Fruit fly (Drosophila melanogaster): ENCODE measurements around the gene sowah.

DNA sequence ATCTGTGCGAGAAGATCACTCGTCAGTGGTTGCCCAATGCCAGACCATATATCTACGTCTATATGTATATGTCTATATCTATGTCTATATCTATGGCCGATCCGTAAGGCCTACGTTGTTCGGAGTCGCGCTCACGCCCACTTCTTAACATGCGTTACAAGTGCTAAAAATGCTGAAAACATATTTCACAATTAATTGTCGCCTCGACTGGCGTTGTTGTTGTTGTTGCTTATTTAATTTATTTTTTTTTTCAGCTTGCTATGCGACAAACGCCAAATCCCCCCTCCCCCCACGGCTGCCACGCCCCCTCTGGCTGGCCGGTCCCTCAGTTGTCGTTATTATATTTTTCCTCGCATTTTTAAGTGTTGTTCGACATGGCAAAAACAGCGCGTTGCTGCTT is 8.1 kb downstream of the sowah start:
- TF ChIP-seq eg (GFP tag; IDR thresholded peaks at IDR 0.05) = no peak
- no peak for TF ChIP-seq pdm3 (GFP tag; optimal IDR thresholded peaks at IDR 0.05)
- TF ChIP-seq fd59A (GFP tag; optimal IDR thresholded peaks at IDR 0.05) = no peak
- no peak for TF ChIP-seq net (GFP tag; optimal IDR thresholded peaks at IDR 0.05)
- no peak for TF ChIP-seq Hr39 (GFP tag; optimal IDR thresholded peaks at IDR 0.05)
- TF ChIP-seq CG34406 (GFP tag; optimal IDR thresholded peaks at IDR 0.05) = no peak
- no peak for TF ChIP-seq CG9139 (GFP tag; optimal IDR thresholded peaks at IDR 0.05)
- TF ChIP-seq Sox15 (GFP tag; optimal IDR thresholded peaks at IDR 0.05) = no peak
- TF ChIP-seq CG7368 (GFP tag; optimal IDR thresholded peaks at IDR 0.05) = no peak
- no peak for TF ChIP-seq CG10669 (GFP tag; optimal IDR thresholded peaks at IDR 0.05)
- no peak for TF ChIP-seq CG8632 (GFP tag; optimal IDR thresholded peaks at IDR 0.05)
- TF ChIP-seq CG6854 (GFP tag; optimal IDR thresholded peaks at IDR 0.05) = no peak

Measured in whole organism, prepupa.